Worm (Caenorhabditis elegans) whole organism, L2 larva: ENCODE results near the gene srw-53.

Experiments used
- R02D3.7 ChIP-seq: fragments of 150-350 bp; optimal IDR thresholded peaks from 2 replicates; lab custom pipeline; 2014; ENCODE audit warnings: missing biosample characterization, missing genetic modification characterization
- ZK546.5 ChIP-seq: sonication (generic microtip); optimal IDR thresholded peaks from 2 replicates; lab custom pipeline; 2017; ENCODE audit warnings: missing biosample characterization, missing genetic modification characterization
- aly-2 ChIP-seq: fragments of 150-350 bp; optimal IDR thresholded peaks from 2 replicates; lab custom pipeline; 2014; ENCODE audit warnings: missing biosample characterization, missing genetic modification characterization
- ama-1 ChIP-seq: fragments of 150-350 bp; optimal IDR thresholded peaks from 2 replicates; lab custom pipeline; 2018; ENCODE audit warnings: inconsistent platforms
- blmp-1 ChIP-seq: sonication (generic microtip); optimal IDR thresholded peaks from 2 replicates; lab custom pipeline; 2017; ENCODE audit warnings: missing genetic modification characterization, mild to moderate bottlenecking, missing compliant biosample characterization, antibody characterized with exemption, moderate library complexity; ENCODE audit not compliant: insufficient read depth
- ceh-16 ChIP-seq: fragments of 150-350 bp; optimal IDR thresholded peaks from 2 replicates; lab custom pipeline; 2014; ENCODE audit warnings: missing biosample characterization, missing genetic modification characterization
- crh-2 ChIP-seq: sonication (generic microtip); optimal IDR thresholded peaks from 2 replicates; lab custom pipeline; 2017; ENCODE audit warnings: missing biosample characterization, missing genetic modification characterization
- dmd-4 ChIP-seq: sonication (generic microtip); optimal IDR thresholded peaks from 2 replicates; lab custom pipeline; 2017; ENCODE audit warnings: missing biosample characterization, missing genetic modification characterization
- elt-1 ChIP-seq: fragments of 150-350 bp; optimal IDR thresholded peaks from 2 replicates; lab custom pipeline; 2014; ENCODE audit warnings: missing biosample characterization, missing genetic modification characterization
- elt-3 ChIP-seq: sonication (generic microtip); optimal IDR thresholded peaks from 2 replicates; lab custom pipeline; 2017; ENCODE audit warnings: missing biosample characterization, missing genetic modification characterization
- fos-1 ChIP-seq: fragments of 150-350 bp; optimal IDR thresholded peaks from 2 replicates; lab custom pipeline; 2014; ENCODE audit warnings: missing biosample characterization, missing genetic modification characterization
- gmeb-1 ChIP-seq: fragments of 150-350 bp; optimal IDR thresholded peaks from 2 replicates; lab custom pipeline; 2014; ENCODE audit warnings: missing biosample characterization, missing genetic modification characterization
- lin-11 ChIP-seq: fragments of 150-350 bp; sonication (generic microtip); optimal IDR thresholded peaks from 2 replicates; lab custom pipeline; 2014; ENCODE audit warnings: missing biosample characterization, missing genetic modification characterization, inconsistent platforms, mixed read lengths
- lin-13 ChIP-seq: fragments of 150-350 bp; optimal IDR thresholded peaks from 2 replicates; lab custom pipeline; 2014; ENCODE audit warnings: missing biosample characterization, missing genetic modification reagents, missing genetic modification characterization
- lin-39 ChIP-seq: fragments of 150-350 bp; optimal IDR thresholded peaks from 2 replicates; lab custom pipeline; 2014; ENCODE audit warnings: missing biosample characterization, missing genetic modification reagents, missing genetic modification characterization
- mab-5 ChIP-seq: fragments of 150-350 bp; optimal IDR thresholded peaks from 2 replicates; lab custom pipeline; 2014; ENCODE audit warnings: missing biosample characterization, missing genetic modification characterization
- mdl-1 ChIP-seq, 2 experiments: fragments of 150-350 bp in 1 of 2; sonication (generic microtip) in 1 of 2; optimal IDR thresholded peaks; 2 replicates each; lab custom pipeline; 2017; ENCODE audit warnings: missing biosample characterization in 2 of 2, missing genetic modification characterization in 2 of 2
- nhr-11 ChIP-seq: fragments of 150-350 bp; optimal IDR thresholded peaks from 2 replicates; lab custom pipeline; 2014; ENCODE audit warnings: missing biosample characterization, missing genetic modification characterization
- nhr-129 ChIP-seq: fragments of 150-350 bp; optimal IDR thresholded peaks from 2 replicates; lab custom pipeline; 2014; ENCODE audit warnings: missing biosample characterization, missing genetic modification characterization
- nhr-21 ChIP-seq: fragments of 150-350 bp; optimal IDR thresholded peaks from 2 replicates; lab custom pipeline; 2014; ENCODE audit warnings: missing biosample characterization, missing genetic modification characterization
- nhr-23 ChIP-seq: fragments of 150-350 bp; optimal IDR thresholded peaks from 2 replicates; lab custom pipeline; 2014; ENCODE audit warnings: missing biosample characterization, missing genetic modification reagents, missing genetic modification characterization
- nhr-237 ChIP-seq: fragments of 150-350 bp; optimal IDR thresholded peaks from 2 replicates; lab custom pipeline; 2014; ENCODE audit warnings: missing biosample characterization, missing genetic modification characterization
- nhr-25 ChIP-seq: fragments of 150-350 bp; sonication (generic microtip); optimal IDR thresholded peaks from 3 replicates; lab custom pipeline; 2014; ENCODE audit warnings: missing biosample characterization, missing genetic modification characterization
- nhr-77 ChIP-seq: fragments of 150-350 bp; optimal IDR thresholded peaks from 2 replicates; lab custom pipeline; 2014; ENCODE audit warnings: missing biosample characterization, missing genetic modification characterization
- peb-1 ChIP-seq: fragments of 150-350 bp; optimal IDR thresholded peaks from 2 replicates; lab custom pipeline; 2014; ENCODE audit warnings: missing biosample characterization, missing genetic modification characterization
- sem-4 ChIP-seq: fragments of 150-350 bp; optimal IDR thresholded peaks from 2 replicates; lab custom pipeline; 2014; ENCODE audit warnings: missing biosample characterization, missing genetic modification reagents, missing genetic modification characterization
- skn-1 ChIP-seq: sonication (generic microtip); optimal IDR thresholded peaks from 2 replicates; lab custom pipeline; 2017; ENCODE audit warnings: missing biosample characterization, missing genetic modification characterization
- sma-3 ChIP-seq: sonication (generic microtip); optimal IDR thresholded peaks from 2 replicates; lab custom pipeline; 2016; ENCODE audit warnings: missing genetic modification reagents, missing genetic modification characterization, missing compliant biosample characterization
- sma-9 ChIP-seq, 2 experiments: fragments of 150-350 bp in 1 of 2; sonication (generic microtip) in 1 of 2; optimal IDR thresholded peaks; 2 replicates each; lab custom pipeline; 2014 to 2016; ENCODE audit warnings: missing genetic modification characterization in 2 of 2, mild to moderate bottlenecking in 1 of 2, missing biosample characterization in 1 of 2, missing compliant biosample characterization in 1 of 2, missing genetic modification reagents in 1 of 2, moderate library complexity in 1 of 2
- unc-39 ChIP-seq: fragments of 150-350 bp; optimal IDR thresholded peaks from 2 replicates; lab custom pipeline; 2014; ENCODE audit warnings: missing biosample characterization, missing genetic modification characterization
- ztf-1 ChIP-seq: fragments of 200-800 bp; sonication (Bioruptor generic); conservative IDR thresholded peaks from 2 replicates; pipeline ENCODE4 v1.3.6; 2022; ENCODE audit warnings: missing genetic modification characterization, missing compliant biosample characterization
- ztf-11 ChIP-seq: sonication (generic microtip); optimal IDR thresholded peaks from 2 replicates; lab custom pipeline; 2017; ENCODE audit warnings: missing biosample characterization, missing genetic modification characterization
- ztf-4 ChIP-seq: fragments of 150-350 bp; optimal IDR thresholded peaks from 2 replicates; lab custom pipeline; 2014; ENCODE audit warnings: missing biosample characterization, missing genetic modification characterization

Gene srw-53

DNA sequence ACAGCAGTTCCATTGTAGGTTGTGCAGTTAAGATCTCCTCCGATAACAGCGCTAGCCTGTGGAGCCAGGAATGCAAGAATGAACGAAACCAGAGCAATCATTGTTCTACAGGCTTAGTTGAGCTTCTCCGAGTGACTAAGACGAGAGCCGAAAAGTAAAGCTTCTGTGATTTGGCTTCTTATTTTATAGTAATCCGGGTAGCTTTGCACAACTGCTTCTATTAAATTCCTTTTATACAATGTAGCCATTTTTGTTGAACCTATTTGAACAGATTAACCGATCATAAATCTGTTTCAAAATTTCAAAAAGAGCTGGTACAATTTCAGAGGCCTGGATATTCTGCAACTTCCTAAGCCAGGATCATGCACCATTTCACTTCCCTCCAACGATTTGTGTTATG, 25.8 kb upstream of the srw-53 start, which contains the start of gene F35E8.9:
Gene F35E8.9 (minus strand): TSS at position 101 of the 400 bp plus-strand sequence.
- TF ChIP-seq blmp-1 (tag; lab: Kevin White, UChicago), result no peak
- TF ChIP-seq mdl-1 (tag; optimal IDR thresholded peaks at IDR 0.05; lab: Kevin White, UChicago), result no peak
- TF ChIP-seq crh-2 (tag; lab: Kevin White, UChicago), result no peak
- TF ChIP-seq mab-5 (tag; lab: Kevin White, UChicago), result no peak
- no peak for TF ChIP-seq ztf-4 (tag; lab: Kevin White, UChicago)
- TF ChIP-seq nhr-237 (tag; lab: Kevin White, UChicago), result no peak
- no peak for TF ChIP-seq skn-1
- TF ChIP-seq elt-3 (tag; lab: Kevin White, UChicago), result no peak
- TF ChIP-seq nhr-25, result no peak
- TF ChIP-seq gmeb-1 (tag; lab: Kevin White, UChicago), result no peak
- no peak for TF ChIP-seq ceh-16 (tag; lab: Kevin White, UChicago)
- no peak for TF ChIP-seq ztf-11 (tag; lab: Kevin White, UChicago)

DNA sequence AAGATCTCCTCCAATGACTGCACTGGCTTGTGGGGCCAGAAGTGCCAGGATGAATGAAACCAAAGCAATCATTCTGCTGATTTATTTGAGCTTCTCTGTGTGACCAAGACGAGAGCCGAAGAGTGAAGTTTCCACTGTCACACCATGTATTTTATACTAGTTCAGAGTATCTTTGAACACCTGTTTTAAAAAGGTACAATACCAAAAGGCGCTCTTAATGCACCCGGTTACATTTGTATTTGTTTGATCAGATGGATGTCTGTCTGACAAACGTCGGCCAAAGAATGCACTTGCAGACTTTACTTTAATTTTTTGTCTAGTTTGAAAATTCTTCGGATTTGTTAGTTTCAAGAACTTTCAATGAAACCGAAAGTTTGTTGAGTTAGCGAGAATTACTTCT, 23.0 kb upstream of the srw-53 start, which contains the start of gene F35E8.10:
Gene F35E8.10 (minus strand): TSS at position 101 of the 400 bp plus-strand sequence.
- TF ChIP-seq dmd-4 (tag; lab: Kevin White, UChicago) (no peak), lin-13 (GFP tag; lab: Kevin White, UChicago) (no peak), nhr-11 (tag; lab: Kevin White, UChicago) (no peak), sma-3 (no peak), ztf-1 (no peak), nhr-237 (tag; lab: Kevin White, UChicago) (no peak), sma-9 (GFP tag; optimal IDR thresholded peaks at IDR 0.05; lab: Kevin White, UChicago) (no peak), sma-9 (tag; optimal IDR thresholded peaks at IDR 0.05; lab: Kevin White, UChicago) (no peak), R02D3.7 (no peak)

ce11 chrV:15921102-15921501, 22.1 kb upstream of the srw-53 start, which contains the start of gene cdr-1:
Gene cdr-1 (plus strand): TSS chrV:15921309.
- no peak for TF ChIP-seq aly-2
- no peak for TF ChIP-seq elt-1 (tag; lab: Kevin White, UChicago)
- TF ChIP-seq nhr-25, result no peak
- TF ChIP-seq mdl-1 (tag; optimal IDR thresholded peaks at IDR 0.05; lab: Kevin White, UChicago), result no peak
- TF ChIP-seq dmd-4 (tag; lab: Kevin White, UChicago), result no peak
- TF ChIP-seq nhr-129, result no peak

- TF ChIP-seq ama-1, result no peak
- no peak for TF ChIP-seq fos-1 (tag; lab: Kevin White, UChicago)
- TF ChIP-seq skn-1, result no peak
- no peak for TF ChIP-seq sma-9 (GFP tag; optimal IDR thresholded peaks at IDR 0.05; lab: Kevin White, UChicago)
- TF ChIP-seq sma-9 (tag; optimal IDR thresholded peaks at IDR 0.05; lab: Kevin White, UChicago), result no peak
- no peak for TF ChIP-seq ceh-16 (tag; lab: Kevin White, UChicago)
- no peak for TF ChIP-seq nhr-77 (tag; lab: Kevin White, UChicago)
- TF ChIP-seq nhr-21 (tag; lab: Kevin White, UChicago), result no peak
- TF ChIP-seq R02D3.7, result no peak
- no peak for TF ChIP-seq lin-11
- TF ChIP-seq nhr-23 (tag; lab: Kevin White, UChicago), result no peak
- no peak for TF ChIP-seq nhr-237 (tag; lab: Kevin White, UChicago)
- no peak for TF ChIP-seq sma-3
- TF ChIP-seq ztf-1, result no peak
Observed at ce11 chrV:15922979-15923378, 20.2 kb upstream of the srw-53 start, which contains the start of gene F35E8.13. Gene F35E8.13 (plus strand): TSS chrV:15923279.

- TF ChIP-seq mab-5 (tag; lab: Kevin White, UChicago) (no peak), lin-39 (no peak), peb-1 (tag; lab: Kevin White, UChicago) (no peak), ZK546.5 (tag; lab: Kevin White, UChicago) (no peak), sem-4 (tag; lab: Kevin White, UChicago) (no peak), ama-1 (no peak)
Observed at ce11 chrV:15924307-15924706, 18.9 kb upstream of the srw-53 start, which contains the start of gene nhr-108. Gene nhr-108 (minus strand): TSS chrV:15924472.

DNA sequence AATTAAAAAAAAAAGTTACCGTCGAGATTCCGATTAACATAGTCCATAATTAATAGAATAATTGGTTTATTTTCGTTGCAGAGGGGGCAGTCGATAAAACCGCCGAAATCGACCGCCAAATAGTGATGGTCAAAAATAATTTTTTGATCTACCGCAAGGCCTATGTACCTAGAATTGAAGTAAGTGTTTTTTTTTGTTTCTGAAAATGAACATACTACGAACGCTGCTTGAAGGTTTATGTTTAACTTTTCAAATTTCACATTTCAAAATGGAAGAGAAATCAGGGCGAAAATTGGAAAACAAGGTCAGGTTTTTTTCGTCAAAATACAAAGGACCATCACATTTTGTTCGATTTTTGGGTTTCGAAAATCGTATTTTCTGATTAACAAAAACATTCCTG, 14.9 kb upstream of the srw-53 start, which contains the start of gene pzf-1:
Gene pzf-1 (minus strand): TSS at position 101 of the 400 bp plus-strand sequence.
- TF ChIP-seq sma-9 (GFP tag; optimal IDR thresholded peaks at IDR 0.05; lab: Kevin White, UChicago), result no peak
- no peak for TF ChIP-seq sma-9 (tag; optimal IDR thresholded peaks at IDR 0.05; lab: Kevin White, UChicago)
- no peak for TF ChIP-seq sma-3
- TF ChIP-seq unc-39 (tag; lab: Kevin White, UChicago), result no peak
- no peak for TF ChIP-seq blmp-1 (tag; lab: Kevin White, UChicago)
